Fruit fly (Drosophila melanogaster): ENCODE results near the gene CG10137.

CG10137 gene

dm6 chr2L:19537779-19538456 lies 11.4 kb downstream of the CG10137 start, which contains the start of gene CG13082:
Gene CG13082 (plus strand): TSS chr2L:19538425.
- TF ChIP-seq pan (optimal IDR thresholded peaks at IDR 0.05), result no peak
- TF ChIP-seq Hnf4 (GFP tag; optimal IDR thresholded peaks at IDR 0.05), result peak; percentile 80
- TF ChIP-seq foxo (GFP tag; optimal IDR thresholded peaks at IDR 0.05), result peak in 1 of 2 experiments; percentile 90
- TF ChIP-seq Rel (GFP tag; optimal IDR thresholded peaks at IDR 0.05), result no peak
- TF ChIP-seq Rel (tag; optimal IDR thresholded peaks at IDR 0.05), result peak; percentile 58
- TF ChIP-seq Sp1 (GFP tag; optimal IDR thresholded peaks at IDR 0.05), result peak; percentile 88
- TF ChIP-seq rgr (GFP tag; optimal IDR thresholded peaks at IDR 0.05), result peak; percentile 84
- peak; percentile 73 for TF ChIP-seq CG9705 (GFP tag; optimal IDR thresholded peaks at IDR 0.05)
- TF ChIP-seq dsf (GFP tag; optimal IDR thresholded peaks at IDR 0.05; ENCODE audit: borderline replicate concordance), result peak; percentile 44
- TF ChIP-seq GATAd (GFP tag; optimal IDR thresholded peaks at IDR 0.05), result no peak
- peak; percentile 92 for TF ChIP-seq h (GFP tag; optimal IDR thresholded peaks at IDR 0.05)
- peak; percentile 75 for TF ChIP-seq dmrt93B (GFP tag; optimal IDR thresholded peaks at IDR 0.05)
- TF ChIP-seq jim (GFP tag; optimal IDR thresholded peaks at IDR 0.05), result no peak
- no peak for TF ChIP-seq Dif (GFP tag; optimal IDR thresholded peaks at IDR 0.05; ENCODE audit: partially characterized antibody)
- no peak for TF ChIP-seq usp (GFP tag; optimal IDR thresholded peaks at IDR 0.05)
- TF ChIP-seq lola (GFP tag; optimal IDR thresholded peaks at IDR 0.05), result no peak
- no peak for TF ChIP-seq tai (GFP tag; optimal IDR thresholded peaks at IDR 0.05)
- peak; percentile 65 for TF ChIP-seq CG32264 (GFP tag; optimal IDR thresholded peaks at IDR 0.05)
- no peak for TF ChIP-seq Abd-B (GFP tag; optimal IDR thresholded peaks at IDR 0.05)
- TF ChIP-seq Myc (optimal IDR thresholded peaks at IDR 0.05), result no peak
- TF ChIP-seq Hr83 (GFP tag; optimal IDR thresholded peaks at IDR 0.05; ENCODE audit: poor library complexity, severe bottlenecking), result peak; percentile 12
- TF ChIP-seq HLH106 (tag; optimal IDR thresholded peaks at IDR 0.05), result peak; percentile 87
- TF ChIP-seq OdsH (GFP tag; optimal IDR thresholded peaks at IDR 0.05), result peak; percentile 82
- no peak for TF ChIP-seq Hr78 (GFP tag; optimal IDR thresholded peaks at IDR 0.05)
- peak; percentile 42 for TF ChIP-seq Jra (GFP tag; optimal IDR thresholded peaks at IDR 0.05)
- peak; percentile 20 for TF ChIP-seq brk (GFP tag; optimal IDR thresholded peaks at IDR 0.05)
- peak; percentile 74 for TF ChIP-seq woc (GFP tag; optimal IDR thresholded peaks at IDR 0.05)
- peak; percentile 87 for TF ChIP-seq br (GFP tag; optimal IDR thresholded peaks at IDR 0.05)
- peak; percentile 88 for TF ChIP-seq psq (GFP tag; optimal IDR thresholded peaks at IDR 0.05)
- peak; percentile 85 for TF ChIP-seq ey (GFP tag; optimal IDR thresholded peaks at IDR 0.05)
- TF ChIP-seq CrebA (GFP tag; optimal IDR thresholded peaks at IDR 0.05; ENCODE audit: borderline replicate concordance), result no peak
- no peak for TF ChIP-seq Dfd (GFP tag; optimal IDR thresholded peaks at IDR 0.05)
- peak; percentile 29 for TF ChIP-seq sage (GFP tag; optimal IDR thresholded peaks at IDR 0.05)
- TF ChIP-seq sv (GFP tag; optimal IDR thresholded peaks at IDR 0.05), result no peak
- TF ChIP-seq dl (GFP tag; optimal IDR thresholded peaks at IDR 0.05; ENCODE audit: insufficient read depth in 1 of 2, partially characterized antibody in 2 of 2), result no peak
- TF ChIP-seq N (GFP tag; optimal IDR thresholded peaks at IDR 0.05), result no peak
- TF ChIP-seq Vsx2 (GFP tag; optimal IDR thresholded peaks at IDR 0.05; ENCODE audit: partially characterized antibody), result no peak
- peak; percentile 91 for TF ChIP-seq fru (GFP tag; optimal IDR thresholded peaks at IDR 0.05)

dm6 chr2L:19540307-19540706 lies 13.8 kb downstream of the CG10137 start, which contains the start of gene CG13081:
Gene CG13081 (plus strand): TSS chr2L:19540607.
- no peak for TF ChIP-seq usp (GFP tag; optimal IDR thresholded peaks at IDR 0.05)
- TF ChIP-seq Abd-B (GFP tag; optimal IDR thresholded peaks at IDR 0.05), result no peak
- TF ChIP-seq rgr (GFP tag; optimal IDR thresholded peaks at IDR 0.05), result no peak
- TF ChIP-seq tai (GFP tag; optimal IDR thresholded peaks at IDR 0.05), result no peak
- no peak for TF ChIP-seq dmrt93B (GFP tag; optimal IDR thresholded peaks at IDR 0.05)
- TF ChIP-seq sv (GFP tag; optimal IDR thresholded peaks at IDR 0.05), result no peak

dm6 chr2L:19542268-19542773 lies 15.8 kb downstream of the CG10137 start:
- no peak for TF ChIP-seq HLH106 (tag; optimal IDR thresholded peaks at IDR 0.05)
- TF ChIP-seq br (GFP tag; optimal IDR thresholded peaks at IDR 0.05), result no peak
- no peak for TF ChIP-seq pan (optimal IDR thresholded peaks at IDR 0.05)
- no peak for TF ChIP-seq Hr78 (GFP tag; optimal IDR thresholded peaks at IDR 0.05)
- peak; percentile 61 for TF ChIP-seq brk (GFP tag; optimal IDR thresholded peaks at IDR 0.05)
- peak; percentile 14 for TF ChIP-seq Dif (GFP tag; optimal IDR thresholded peaks at IDR 0.05; ENCODE audit: partially characterized antibody)
- TF ChIP-seq Sp1 (GFP tag; optimal IDR thresholded peaks at IDR 0.05), result peak; percentile 8
- no peak for TF ChIP-seq jim (GFP tag; optimal IDR thresholded peaks at IDR 0.05)
- TF ChIP-seq Mio (GFP tag; optimal IDR thresholded peaks at IDR 0.05), result no peak
- TF ChIP-seq rgr (GFP tag; optimal IDR thresholded peaks at IDR 0.05), result no peak
- TF ChIP-seq tai (GFP tag; optimal IDR thresholded peaks at IDR 0.05), result no peak
- no peak for TF ChIP-seq sage (GFP tag; optimal IDR thresholded peaks at IDR 0.05)
- no peak for TF ChIP-seq dl (GFP tag; optimal IDR thresholded peaks at IDR 0.05; ENCODE audit: insufficient read depth in 1 of 2, partially characterized antibody in 2 of 2)
